Worm (Caenorhabditis elegans): Measurements from ENCODE around the gene T24C4.10.

The T24C4.10 gene

DNA sequence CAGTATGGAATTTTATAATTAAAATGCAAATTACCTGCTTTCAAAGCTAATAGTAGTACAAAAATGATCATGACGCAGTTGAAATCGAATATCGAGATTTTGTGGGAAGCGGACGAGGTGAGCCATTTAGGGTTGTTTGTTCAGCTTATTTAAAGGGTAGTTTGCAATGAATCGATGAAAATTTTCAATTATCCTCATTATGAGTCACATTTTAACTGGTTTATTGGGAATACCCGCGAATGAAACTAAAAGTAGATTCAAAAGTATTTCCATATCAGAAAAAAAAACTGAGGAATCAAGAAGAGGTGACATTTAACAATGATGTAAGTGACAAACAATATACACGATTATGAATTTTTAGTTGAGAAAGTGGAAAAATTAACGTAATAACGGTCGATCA lies 28.3 kb upstream of the T24C4.10 start, which contains the start of gene F23H11.7:
Gene F23H11.7, minus strand, starts transcription at position 101 of the 400 bp plus-strand sequence.
- no peak for TF ChIP-seq ceh-28 (tag; optimal IDR thresholded peaks at IDR 0.05)
- no peak for TF ChIP-seq nhr-23 (tag; optimal IDR thresholded peaks at IDR 0.05)
- no peak for TF ChIP-seq hmg-11 (tag; optimal IDR thresholded peaks at IDR 0.05)
- TF ChIP-seq snpc-4 (tag; optimal IDR thresholded peaks at IDR 0.05): no peak

DNA sequence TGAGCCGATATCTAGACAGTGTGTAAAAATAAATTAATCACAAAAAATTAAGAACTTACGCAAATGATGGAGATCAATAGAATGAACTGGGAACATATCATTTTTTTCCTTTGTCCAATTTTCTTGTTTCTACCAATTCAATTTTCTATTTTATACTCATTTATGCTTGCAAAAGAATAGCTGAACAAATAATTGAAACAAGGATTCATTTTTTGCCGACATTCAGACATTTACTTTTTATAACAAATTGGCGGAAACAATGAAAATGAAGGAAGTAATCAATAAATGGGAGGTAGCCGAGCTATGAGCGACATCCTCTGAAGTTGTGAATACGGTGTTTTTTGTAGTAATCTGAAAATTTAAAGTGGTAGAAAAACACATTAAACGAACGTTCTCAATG lies 25.9 kb upstream of the T24C4.10 start, which contains the start of gene idpp-13:
Gene idpp-13, minus strand, starts transcription at position 101 of the 400 bp plus-strand sequence.
- no peak for TF ChIP-seq nhr-77 (tag; optimal IDR thresholded peaks at IDR 0.05)
- no peak for TF ChIP-seq egl-5 (tag; optimal IDR thresholded peaks at IDR 0.05)
- no peak for TF ChIP-seq eor-1 (tag; optimal IDR thresholded peaks at IDR 0.05)
- no peak for TF ChIP-seq fkh-2 (tag; optimal IDR thresholded peaks at IDR 0.05)
- TF ChIP-seq pqm-1 (tag; optimal IDR thresholded peaks at IDR 0.05): no peak
- no peak for TF ChIP-seq snpc-4 (tag; optimal IDR thresholded peaks at IDR 0.05)
- TF ChIP-seq lin-39 (tag; optimal IDR thresholded peaks at IDR 0.05): no peak
- TF ChIP-seq jun-1 (tag; optimal IDR thresholded peaks at IDR 0.05): no peak
- TF ChIP-seq zag-1 (tag; optimal IDR thresholded peaks at IDR 0.05): no peak
- TF ChIP-seq elt-2 (tag; optimal IDR thresholded peaks at IDR 0.05): no peak
- TF ChIP-seq tbx-2 (tag; optimal IDR thresholded peaks at IDR 0.05): no peak
- TF ChIP-seq nhr-43 (tag; optimal IDR thresholded peaks at IDR 0.05; ENCODE audit: poor library complexity, severe bottlenecking): no peak
- no peak for TF ChIP-seq lin-15B (tag; optimal IDR thresholded peaks at IDR 0.05)
- TF ChIP-seq elt-3 (tag; optimal IDR thresholded peaks at IDR 0.05): no peak
- no peak for TF ChIP-seq nhr-25 (tag; optimal IDR thresholded peaks at IDR 0.05)
- no peak for TF ChIP-seq nhr-28 (tag; optimal IDR thresholded peaks at IDR 0.05)
- no peak for TF ChIP-seq nhr-23 (tag; optimal IDR thresholded peaks at IDR 0.05)
- no peak for TF ChIP-seq lsy-12 (tag; optimal IDR thresholded peaks at IDR 0.05)
- no peak for TF ChIP-seq hmg-11 (tag; optimal IDR thresholded peaks at IDR 0.05)
- no peak for TF ChIP-seq aly-2 (tag; optimal IDR thresholded peaks at IDR 0.05)

- TF ChIP-seq zag-1 (tag; optimal IDR thresholded peaks at IDR 0.05) (no peak), ZK546.5 (tag; optimal IDR thresholded peaks at IDR 0.05) (no peak), ceh-9 (tag; optimal IDR thresholded peaks at IDR 0.05) (no peak), ceh-82 (tag; optimal IDR thresholded peaks at IDR 0.05) (no peak), mml-1 (tag; optimal IDR thresholded peaks at IDR 0.05) (no peak), elt-2 (tag; optimal IDR thresholded peaks at IDR 0.05) (peak; percentile 19), nhr-28 (tag; optimal IDR thresholded peaks at IDR 0.05) (no peak), pha-4 (tag; optimal IDR thresholded peaks at IDR 0.05) (peak; percentile 62), nhr-67 (tag; optimal IDR thresholded peaks at IDR 0.05) (no peak), nhr-12 (tag; optimal IDR thresholded peaks at IDR 0.05) (no peak), nhr-11 (tag; optimal IDR thresholded peaks at IDR 0.05) (no peak), lsy-12 (tag; optimal IDR thresholded peaks at IDR 0.05) (no peak), snpc-4 (tag; optimal IDR thresholded peaks at IDR 0.05) (peak; percentile 54), aly-2 (tag; optimal IDR thresholded peaks at IDR 0.05) (no peak), jun-1 (tag; optimal IDR thresholded peaks at IDR 0.05) (no peak), ama-1 (optimal IDR thresholded peaks at IDR 0.05) (no peak), egl-27 (tag; optimal IDR thresholded peaks at IDR 0.05) (no peak), sea-2 (GFP tag; optimal IDR thresholded peaks at IDR 0.05) (no peak), mdl-1 (tag; optimal IDR thresholded peaks at IDR 0.05) (no peak), ceh-16 (tag; optimal IDR thresholded peaks at IDR 0.05) (no peak), nhr-76 (tag; optimal IDR thresholded peaks at IDR 0.05) (no peak), ceh-28 (tag; optimal IDR thresholded peaks at IDR 0.05) (peak; percentile 66), egl-5 (tag; optimal IDR thresholded peaks at IDR 0.05) (no peak), daf-12 (tag; optimal IDR thresholded peaks at IDR 0.05) (no peak), nhr-23 (tag; optimal IDR thresholded peaks at IDR 0.05) (peak; percentile 13), skn-1 (tag; optimal IDR thresholded peaks at IDR 0.05) (no peak), lin-15B (tag; optimal IDR thresholded peaks at IDR 0.05) (peak; percentile 39), nfya-1 (tag; optimal IDR thresholded peaks at IDR 0.05; ENCODE audit: insufficient read depth) (peak; percentile 50), ztf-4 (tag; optimal IDR thresholded peaks at IDR 0.05) (no peak), elt-3 (tag; optimal IDR thresholded peaks at IDR 0.05) (no peak), hmg-11 (tag; optimal IDR thresholded peaks at IDR 0.05) (no peak), ztf-11 (tag; optimal IDR thresholded peaks at IDR 0.05) (no peak), fos-1 (tag; optimal IDR thresholded peaks at IDR 0.05) (no peak), eor-1 (tag; optimal IDR thresholded peaks at IDR 0.05) (no peak), nhr-43 (tag; optimal IDR thresholded peaks at IDR 0.05; ENCODE audit: poor library complexity, severe bottlenecking) (no peak), fkh-10 (GFP tag; optimal IDR thresholded peaks at IDR 0.05) (no peak), lin-39 (tag; optimal IDR thresholded peaks at IDR 0.05) (no peak), nhr-25 (tag; optimal IDR thresholded peaks at IDR 0.05) (peak; percentile 64), pqm-1 (tag; optimal IDR thresholded peaks at IDR 0.05) (no peak), nhr-77 (tag; optimal IDR thresholded peaks at IDR 0.05) (no peak), unc-39 (tag; optimal IDR thresholded peaks at IDR 0.05) (no peak), elt-1 (tag; optimal IDR thresholded peaks at IDR 0.05) (no peak), tbx-2 (tag; optimal IDR thresholded peaks at IDR 0.05) (no peak), fkh-2 (tag; optimal IDR thresholded peaks at IDR 0.05) (no peak), unc-62 (GFP tag; optimal IDR thresholded peaks at IDR 0.05) (no peak)
Measured at ce11 chrIII:910540-911311, 19.7 kb upstream of the T24C4.10 start, which contains the start of the genes F23H11.5 and bra-2. F23H11.5 (minus strand) TSS chrIII:910590. bra-2 (plus strand) TSS chrIII:911261.

Data from whole organism, L3 larva.